Fruit fly (Drosophila melanogaster) whole organism, wandering third instar larva: ENCODE measurements around the gene CG9626.

ENCODE experiments used
- br ChIP-seq: fragments of 200-800 bp; sonication (Bioruptor generic); optimal IDR thresholded peaks from 2 replicates; lab custom pipeline; 2016; ENCODE audit warnings: missing biosample characterization, missing genetic modification characterization
- ey ChIP-seq: fragments of 200-800 bp; sonication (Bioruptor generic); optimal IDR thresholded peaks from 2 replicates; lab custom pipeline; 2016; ENCODE audit warnings: missing biosample characterization, missing genetic modification characterization
- foxo ChIP-seq, 2 experiments: fragments of 200-800 bp; sonication (Bioruptor generic); optimal IDR thresholded peaks; 2 replicates in 1 of 2; 3 replicates in 1 of 2; lab custom pipeline; 2016 to 2017; ENCODE audit warnings: missing biosample characterization in 2 of 2, missing genetic modification characterization in 2 of 2
- psq ChIP-seq: fragments of 200-800 bp; sonication (Bioruptor generic); optimal IDR thresholded peaks from 3 replicates; lab custom pipeline; 2017; ENCODE audit warnings: missing biosample characterization, mild to moderate bottlenecking, missing genetic modification characterization, moderate library complexity
- rgr ChIP-seq: fragments of 200-800 bp; sonication (Bioruptor generic); optimal IDR thresholded peaks from 3 replicates; lab custom pipeline; 2016; ENCODE audit warnings: missing biosample characterization, mild to moderate bottlenecking, missing genetic modification characterization
- usp ChIP-seq: fragments of >200 bp; optimal IDR thresholded peaks from 2 replicates; lab custom pipeline; 2017; ENCODE audit warnings: missing biosample characterization, missing genetic modification characterization

- TF ChIP-seq usp (no peak), rgr (GFP tag; lab: Kevin White, UChicago) (no peak), ey (GFP tag; lab: Kevin White, UChicago) (no peak), br (GFP tag; lab: Kevin White, UChicago) (no peak), psq (GFP tag; lab: Kevin White, UChicago) (no peak), foxo (GFP tag; optimal IDR thresholded peaks at IDR 0.05; lab: Kevin White, UChicago) (no peak)
These were observed 23.2 kb upstream of the CG9626 start, which contains the start of gene CG7443 for dm6 chr3R:8324016-8324415.
